Fruit fly (Drosophila melanogaster) whole organism, prepupa: ENCODE data around the gene Syt1.

Experiments
- CG10631 ChIP-seq: fragments of 200-800 bp; sonication (Bioruptor generic); optimal IDR thresholded peaks from 2 replicates; lab custom pipeline; 2016; ENCODE audit warnings: missing biosample characterization, missing genetic modification characterization
- CG10669 ChIP-seq: fragments of 200-800 bp; sonication (Bioruptor generic); optimal IDR thresholded peaks from 3 replicates; lab custom pipeline; 2018; ENCODE audit warnings: missing biosample characterization, mild to moderate bottlenecking, missing genetic modification characterization, moderate library complexity
- CG11294 ChIP-seq: fragments of 200-800 bp; sonication (Bioruptor generic); IDR thresholded peaks from 2 replicates; pipeline ENCODE4 v1.3.6; 2022; ENCODE audit warnings: missing biosample characterization, missing genetic modification characterization
- CG11762 ChIP-seq: fragments of 200-800 bp; sonication (Bioruptor generic); optimal IDR thresholded peaks from 3 replicates; lab custom pipeline; 2016; ENCODE audit warnings: missing biosample characterization, missing genetic modification characterization; ENCODE audit not compliant: insufficient read depth
- CG1621 ChIP-seq: fragments of 200-800 bp; sonication (Bioruptor generic); optimal IDR thresholded peaks from 3 replicates; lab custom pipeline; 2018; ENCODE audit warnings: missing biosample characterization, mild to moderate bottlenecking, missing genetic modification characterization
- CG16779 ChIP-seq: fragments of 200-800 bp; sonication (Bioruptor generic); optimal IDR thresholded peaks from 3 replicates; lab custom pipeline; 2017; ENCODE audit warnings: missing biosample characterization, mild to moderate bottlenecking, missing genetic modification characterization
- CG3032 ChIP-seq: fragments of 200-800 bp; optimal IDR thresholded peaks from 2 replicates; lab custom pipeline; 2019; ENCODE audit warnings: missing biosample characterization, mild to moderate bottlenecking, missing genetic modification characterization, moderate library complexity
- CG31627 ChIP-seq: fragments of 200-800 bp; sonication (Bioruptor generic); optimal IDR thresholded peaks from 3 replicates; lab custom pipeline; 2016; ENCODE audit warnings: missing biosample characterization, missing genetic modification characterization
- CG32006 ChIP-seq: fragments of 200-800 bp; sonication (Bioruptor generic); optimal IDR thresholded peaks from 3 replicates; lab custom pipeline; 2017; ENCODE audit warnings: missing biosample characterization, mild to moderate bottlenecking, missing genetic modification characterization
- CG34406 ChIP-seq: fragments of 200-800 bp; sonication (Bioruptor generic); optimal IDR thresholded peaks from 3 replicates; lab custom pipeline; 2016; ENCODE audit warnings: missing biosample characterization, missing genetic modification characterization
- CG3919 ChIP-seq: fragments of 200-800 bp; sonication (Bioruptor generic); optimal IDR thresholded peaks from 3 replicates; lab custom pipeline; 2016; ENCODE audit warnings: missing biosample characterization, missing genetic modification characterization
- CG4318 ChIP-seq: fragments of 200-800 bp; sonication (Bioruptor generic); optimal IDR thresholded peaks from 3 replicates; lab custom pipeline; 2017; ENCODE audit warnings: missing biosample characterization, mild to moderate bottlenecking, missing genetic modification characterization
- CG6163 ChIP-seq: fragments of 200-800 bp; sonication (Bioruptor generic); IDR thresholded peaks from 3 replicates; pipeline ENCODE4 v1.3.6; 2022; ENCODE audit warnings: missing biosample characterization, missing genetic modification characterization
- CG6276 ChIP-seq: fragments of 200-800 bp; sonication (Bioruptor generic); optimal IDR thresholded peaks from 2 replicates; lab custom pipeline; 2017; ENCODE audit warnings: missing biosample characterization, mild to moderate bottlenecking, missing genetic modification characterization
- CG6792 ChIP-seq: fragments of 200-800 bp; sonication (Bioruptor generic); optimal IDR thresholded peaks from 3 replicates; lab custom pipeline; 2016; ENCODE audit warnings: missing biosample characterization, missing genetic modification characterization
- CG6808 ChIP-seq: fragments of 200-800 bp; sonication (Bioruptor generic); optimal IDR thresholded peaks from 3 replicates; lab custom pipeline; 2017; ENCODE audit warnings: missing biosample characterization, missing genetic modification characterization, mild to moderate bottlenecking, moderate library complexity, missing genetic modification reagents
- CG6854 ChIP-seq: fragments of 200-800 bp; sonication (Bioruptor generic); optimal IDR thresholded peaks from 2 replicates; lab custom pipeline; 2017; ENCODE audit warnings: missing biosample characterization, mild to moderate bottlenecking, missing genetic modification characterization
- CG7368 ChIP-seq: fragments of 200-800 bp; sonication (Bioruptor generic); optimal IDR thresholded peaks from 3 replicates; lab custom pipeline; 2016; ENCODE audit warnings: missing biosample characterization, missing genetic modification characterization
- CG8119 ChIP-seq: fragments of 200-800 bp; sonication (Bioruptor generic); IDR thresholded peaks from 3 replicates; pipeline ENCODE4 v1.3.6; 2022; ENCODE audit warnings: missing biosample characterization, missing genetic modification characterization
- CG8632 ChIP-seq: fragments of 200-800 bp; sonication (Bioruptor generic); optimal IDR thresholded peaks from 3 replicates; lab custom pipeline; 2016; ENCODE audit warnings: missing biosample characterization, missing genetic modification characterization
- CG9139 ChIP-seq: fragments of 200-800 bp; sonication (Bioruptor generic); optimal IDR thresholded peaks from 3 replicates; lab custom pipeline; 2017; ENCODE audit warnings: missing biosample characterization, mild to moderate bottlenecking, missing genetic modification characterization
- Eip75B ChIP-seq: fragments of 200-800 bp; sonication (Bioruptor generic); optimal IDR thresholded peaks from 3 replicates; lab custom pipeline; 2016; ENCODE audit warnings: missing biosample characterization, missing genetic modification characterization
- Eip78C ChIP-seq: fragments of 200-800 bp; sonication (Bioruptor generic); peaks from one replicate; lab custom pipeline; 2016; ENCODE audit warnings: missing biosample characterization, missing genetic modification characterization
- Ets21C ChIP-seq: fragments of 200-800 bp; sonication (Bioruptor generic); optimal IDR thresholded peaks from 3 replicates; lab custom pipeline; 2016; ENCODE audit warnings: missing biosample characterization, missing genetic modification characterization
- Ets96B ChIP-seq: fragments of 200-800 bp; optimal IDR thresholded peaks from 2 replicates; lab custom pipeline; 2019; ENCODE audit warnings: missing biosample characterization, mild to moderate bottlenecking, missing genetic modification characterization, moderate library complexity
- Hr38 ChIP-seq: sonication (Bioruptor generic); optimal IDR thresholded peaks from 2 replicates; lab custom pipeline; 2016; ENCODE audit warnings: missing biosample characterization, missing genetic modification characterization
- Hr39 ChIP-seq: fragments of 200-800 bp; sonication (Bioruptor generic); optimal IDR thresholded peaks from 2 replicates; lab custom pipeline; 2016; ENCODE audit warnings: missing biosample characterization, missing genetic modification characterization
- Hr4 ChIP-seq: fragments of 200-800 bp; sonication (Bioruptor generic); optimal IDR thresholded peaks from 3 replicates; lab custom pipeline; 2016; ENCODE audit warnings: missing biosample characterization, missing genetic modification characterization
- Lpt ChIP-seq: fragments of 200-800 bp; sonication (Bioruptor generic); optimal IDR thresholded peaks from 3 replicates; lab custom pipeline; 2016; ENCODE audit warnings: missing biosample characterization, missing genetic modification characterization
- OdsH ChIP-seq: fragments of 200-800 bp; sonication (Bioruptor generic); optimal IDR thresholded peaks from 3 replicates; lab custom pipeline; 2016; ENCODE audit warnings: missing biosample characterization, missing genetic modification characterization
- Sox102F ChIP-seq: fragments of 200-800 bp; sonication (Bioruptor generic); optimal IDR thresholded peaks from 2 replicates; lab custom pipeline; 2016; ENCODE audit warnings: missing biosample characterization, mild to moderate bottlenecking, missing genetic modification characterization
- Sox14 ChIP-seq: fragments of 200-800 bp; sonication (Bioruptor generic); optimal IDR thresholded peaks from 3 replicates; lab custom pipeline; 2016; ENCODE audit warnings: missing biosample characterization, missing genetic modification characterization
- Sox15 ChIP-seq: fragments of 200-800 bp; sonication (Bioruptor generic); optimal IDR thresholded peaks from 3 replicates; lab custom pipeline; 2016; ENCODE audit warnings: missing biosample characterization, missing genetic modification characterization
- achi ChIP-seq: fragments of 200-800 bp; sonication (Bioruptor generic); optimal IDR thresholded peaks from 3 replicates; lab custom pipeline; 2016; ENCODE audit warnings: missing biosample characterization, missing genetic modification characterization
- acj6 ChIP-seq: fragments of 200-800 bp; sonication (Bioruptor generic); optimal IDR thresholded peaks from 3 replicates; lab custom pipeline; 2016; ENCODE audit warnings: missing biosample characterization, missing genetic modification characterization
- cyc ChIP-seq: fragments of 200-800 bp; sonication (Bioruptor generic); optimal IDR thresholded peaks from 3 replicates; lab custom pipeline; 2016; ENCODE audit warnings: missing biosample characterization, missing genetic modification characterization
- dac ChIP-seq: fragments of 200-800 bp; sonication (Bioruptor generic); optimal IDR thresholded peaks from 2 replicates; lab custom pipeline; 2017; ENCODE audit warnings: missing biosample characterization, mild to moderate bottlenecking, missing genetic modification characterization
- dsx ChIP-seq: fragments of 200-800 bp; optimal IDR thresholded peaks from 3 replicates; lab custom pipeline; 2019; ENCODE audit warnings: missing biosample characterization, mild to moderate bottlenecking, missing genetic modification characterization, moderate library complexity; ENCODE audit not compliant: poor library complexity, severe bottlenecking
- eg ChIP-seq: fragments of 200-800 bp; sonication (Bioruptor generic); IDR thresholded peaks from 3 replicates; pipeline ENCODE4 v1.3.6; 2022; ENCODE audit warnings: missing biosample characterization, missing genetic modification characterization
- esn ChIP-seq: fragments of 200-800 bp; sonication (Bioruptor generic); optimal IDR thresholded peaks from 2 replicates; lab custom pipeline; 2016; ENCODE audit warnings: missing biosample characterization, mild to moderate bottlenecking, missing genetic modification characterization, moderate library complexity
- fd59A ChIP-seq: fragments of 200-800 bp; sonication (Bioruptor generic); optimal IDR thresholded peaks from 2 replicates; lab custom pipeline; 2017; ENCODE audit warnings: missing biosample characterization, mild to moderate bottlenecking, missing genetic modification characterization, missing genetic modification reagents
- fkh ChIP-seq: fragments of 200-800 bp; sonication (Bioruptor generic); optimal IDR thresholded peaks from 3 replicates; lab custom pipeline; 2017; ENCODE audit warnings: missing biosample characterization, mild to moderate bottlenecking, missing genetic modification characterization, moderate library complexity
- lz ChIP-seq: fragments of 200-800 bp; sonication (Bioruptor generic); optimal IDR thresholded peaks from 3 replicates; lab custom pipeline; 2016; ENCODE audit warnings: missing biosample characterization, missing genetic modification characterization
- net ChIP-seq: fragments of 200-800 bp; sonication (Bioruptor generic); optimal IDR thresholded peaks from 3 replicates; lab custom pipeline; 2016; ENCODE audit warnings: missing biosample characterization, missing genetic modification characterization
- pdm3 ChIP-seq: fragments of 200-800 bp; sonication (Bioruptor generic); optimal IDR thresholded peaks from 3 replicates; lab custom pipeline; 2016; ENCODE audit warnings: missing biosample characterization, missing genetic modification characterization
- salr ChIP-seq, 2 experiments: fragments of 200-800 bp; sonication (Bioruptor generic); optimal IDR thresholded peaks; 3 replicates each; lab custom pipeline; 2016 to 2018; ENCODE audit warnings: missing biosample characterization in 2 of 2, missing genetic modification characterization in 2 of 2, mild to moderate bottlenecking in 1 of 2
- spab ChIP-seq: fragments of 200-800 bp; sonication (Bioruptor generic); optimal IDR thresholded peaks from 2 replicates; lab custom pipeline; 2017; ENCODE audit warnings: missing biosample characterization, mild to moderate bottlenecking, missing genetic modification characterization, missing genetic modification reagents
- ss ChIP-seq, 2 experiments: fragments of 200-800 bp; sonication (Bioruptor generic); optimal IDR thresholded peaks; 2 replicates in 1 of 2; 3 replicates in 1 of 2; lab custom pipeline; 2017 to 2018; ENCODE audit warnings: mild to moderate bottlenecking in 2 of 2, missing biosample characterization in 2 of 2, missing genetic modification characterization in 2 of 2, moderate library complexity in 1 of 2
- topi ChIP-seq: fragments of 200-800 bp; sonication (Bioruptor generic); optimal IDR thresholded peaks from 3 replicates; lab custom pipeline; 2016; ENCODE audit warnings: missing biosample characterization, missing genetic modification characterization
- vri ChIP-seq: fragments of 200-800 bp; sonication (Bioruptor generic); optimal IDR thresholded peaks from 3 replicates; lab custom pipeline; 2016; ENCODE audit warnings: missing biosample characterization, mild to moderate bottlenecking, missing genetic modification characterization

The Syt1 gene

dm6 chr2L:2750337-2751084 lies 49.3 kb downstream of the Syt1 start:
- peak; percentile 46 for TF ChIP-seq acj6 (GFP tag; lab: Kevin White, UChicago)
- no peak for TF ChIP-seq eg
- TF ChIP-seq fd59A, result peak; percentile 23
- peak; percentile 46 for TF ChIP-seq Lpt (GFP tag; lab: Kevin White, UChicago)
- TF ChIP-seq Hr38 (GFP tag; lab: Kevin White, UChicago), result no peak
- TF ChIP-seq CG10669 (GFP tag; lab: Kevin White, UChicago), result peak; percentile 6
- peak in 1 of 2 experiments; percentile 73 for TF ChIP-seq salr (GFP tag; optimal IDR thresholded peaks at IDR 0.05; lab: Kevin White, UChicago)
- peak; percentile 74 for TF ChIP-seq CG10631 (GFP tag; lab: Kevin White, UChicago)
- TF ChIP-seq ss (GFP tag; optimal IDR thresholded peaks at IDR 0.05; lab: Kevin White, UChicago), result peak in 1 of 2 experiments; percentile 21
- TF ChIP-seq CG6276 (GFP tag; lab: Kevin White, UChicago), result peak; percentile 64
- TF ChIP-seq CG3919, result peak; percentile 70
- TF ChIP-seq Ets21C, result no peak
- TF ChIP-seq dsx (GFP tag; lab: Kevin White, UChicago), result peak; percentile 75
- peak; percentile 58 for TF ChIP-seq CG16779 (tag; lab: Kevin White, UChicago)
- no peak for TF ChIP-seq CG8119
- TF ChIP-seq Hr39, result no peak
- TF ChIP-seq CG6808 (GFP tag; lab: Kevin White, UChicago), result no peak
- no peak for TF ChIP-seq cyc
- peak; percentile 9 for TF ChIP-seq CG11762 (GFP tag; lab: Kevin White, UChicago)
- TF ChIP-seq CG6792 (GFP tag; lab: Kevin White, UChicago), result peak; percentile 40
- TF ChIP-seq Ets96B (tag; lab: Kevin White, UChicago), result peak; percentile 33
- TF ChIP-seq Eip78C, result peak; percentile 90
- TF ChIP-seq CG9139 (GFP tag; lab: Kevin White, UChicago), result peak; percentile 28
- peak; percentile 56 for TF ChIP-seq Hr4 (GFP tag; lab: Kevin White, UChicago)
- TF ChIP-seq pdm3, result peak; percentile 56
- peak; percentile 51 for TF ChIP-seq net (GFP tag; lab: Kevin White, UChicago)
- TF ChIP-seq fkh, result peak; percentile 90
- no peak for TF ChIP-seq spab (GFP tag; lab: Kevin White, UChicago)
- no peak for TF ChIP-seq lz (GFP tag; lab: Kevin White, UChicago)
- TF ChIP-seq dac (GFP tag; lab: Kevin White, UChicago), result peak; percentile 43
- peak; percentile 24 for TF ChIP-seq esn (GFP tag; lab: Kevin White, UChicago)
- no peak for TF ChIP-seq Sox15
- peak; percentile 15 for TF ChIP-seq vri (GFP tag; lab: Kevin White, UChicago)
- TF ChIP-seq CG32006, result peak; percentile 72
- peak; percentile 35 for TF ChIP-seq CG1621 (tag; lab: Kevin White, UChicago)
- peak; percentile 29 for TF ChIP-seq CG34406 (GFP tag; lab: Kevin White, UChicago)
- peak; percentile 47 for TF ChIP-seq Sox14 (GFP tag; lab: Kevin White, UChicago)
- no peak for TF ChIP-seq CG6163 (GFP tag; lab: Robert Waterston, UW)
- peak; percentile 37 for TF ChIP-seq CG4318 (GFP tag; lab: Kevin White, UChicago)
- TF ChIP-seq Sox102F (GFP tag; lab: Kevin White, UChicago), result peak; percentile 54
- peak; percentile 15 for TF ChIP-seq CG31627
- TF ChIP-seq OdsH (GFP tag; lab: Kevin White, UChicago), result peak; percentile 68
- TF ChIP-seq CG6854 (GFP tag; lab: Kevin White, UChicago), result no peak
- peak; percentile 10 for TF ChIP-seq Eip75B (GFP tag; lab: Kevin White, UChicago)
- peak; percentile 14 for TF ChIP-seq CG3032 (tag; lab: Kevin White, UChicago)
- TF ChIP-seq CG7368 (GFP tag; lab: Kevin White, UChicago), result no peak
- TF ChIP-seq topi, result no peak
- no peak for TF ChIP-seq CG11294 (GFP tag; lab: Robert Waterston, UW)
- TF ChIP-seq achi, result peak; percentile 53
- TF ChIP-seq CG8632, result peak; percentile 33
